Worm (Caenorhabditis elegans) whole organism, early embryonic: ENCODE measurements around the gene W08E12.9.

Experiments
- B0310.2 ChIP-seq: sonication (generic microtip); optimal IDR thresholded peaks from 2 replicates; lab custom pipeline; 2016; ENCODE audit warnings: mild to moderate bottlenecking, missing genetic modification characterization, missing compliant biosample characterization
- aly-1 ChIP-seq: sonication (generic microtip); optimal IDR thresholded peaks from 2 replicates; lab custom pipeline; 2016; ENCODE audit warnings: missing genetic modification characterization, missing compliant biosample characterization
- ama-1 ChIP-seq: fragments of 150-350 bp; optimal IDR thresholded peaks from 2 replicates; lab custom pipeline; 2014
- ceh-13 ChIP-seq: fragments of 200-800 bp; sonication (Bioruptor generic); optimal IDR thresholded peaks from 2 replicates; lab custom pipeline; 2018; ENCODE audit warnings: mild to moderate bottlenecking, missing genetic modification characterization, missing compliant biosample characterization
- ets-7 ChIP-seq: sonication (generic microtip); optimal IDR thresholded peaks from 2 replicates; lab custom pipeline; 2016; ENCODE audit warnings: missing genotype, missing genetic modification characterization, missing compliant biosample characterization
- flt-1 ChIP-seq: fragments of 200-800 bp; sonication (Bioruptor generic); IDR thresholded peaks from 2 replicates; pipeline ENCODE4 v1.3.6; 2022; ENCODE audit warnings: missing genetic modification characterization, missing compliant biosample characterization
- hmbx-1 ChIP-seq: sonication (generic microtip); optimal IDR thresholded peaks from 2 replicates; lab custom pipeline; 2016; ENCODE audit warnings: mild to moderate bottlenecking, missing genetic modification characterization, missing compliant biosample characterization
- pes-1 ChIP-seq: fragments of 200-800 bp; sonication (Bioruptor generic); IDR thresholded peaks from 2 replicates; pipeline ENCODE4 v1.3.6; 2022; ENCODE audit warnings: missing genetic modification reagents, missing genetic modification characterization, missing compliant biosample characterization
- tbx-11 ChIP-seq: fragments of 200-800 bp; sonication (Bioruptor generic); IDR thresholded peaks from 2 replicates; pipeline ENCODE4 v1.3.6; 2022; ENCODE audit warnings: missing genetic modification characterization, missing compliant biosample characterization
- tbx-37 ChIP-seq: fragments of 200-800 bp; sonication (Bioruptor generic); conservative IDR thresholded peaks from 2 replicates; pipeline ENCODE4 v1.3.6; 2022; ENCODE audit warnings: missing genetic modification reagents, missing genetic modification characterization, missing compliant biosample characterization
- tra-4 ChIP-seq: sonication (generic microtip); optimal IDR thresholded peaks from 2 replicates; lab custom pipeline; 2017; ENCODE audit warnings: missing genetic modification characterization, missing compliant biosample characterization

DNA sequence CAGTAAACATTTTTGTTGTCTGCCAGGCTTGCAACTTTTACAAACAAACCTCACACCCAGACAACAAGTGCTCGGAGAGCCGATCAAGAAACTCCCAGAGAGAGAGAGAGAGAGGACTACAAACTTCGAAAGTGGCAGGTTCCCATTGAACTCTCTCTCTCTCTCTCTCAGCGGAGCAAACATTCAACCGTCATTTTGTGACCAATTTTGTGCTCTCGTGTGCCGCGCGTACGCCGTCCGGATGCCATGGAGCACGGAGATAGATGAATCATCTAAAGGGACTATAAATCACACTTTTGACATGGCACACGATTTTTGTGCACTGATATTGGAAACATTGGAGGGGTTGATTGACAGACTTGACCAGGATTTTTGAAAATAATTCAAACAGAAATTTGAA, 1.5 kb upstream of the W08E12.9 start:
- TF ChIP-seq tra-4, result no peak
- no peak for TF ChIP-seq flt-1 (GFP tag; lab: Robert Waterston, UW)
- no peak for TF ChIP-seq pes-1
- no peak for TF ChIP-seq B0310.2
- TF ChIP-seq ama-1 (lab: Kevin White, UChicago), result no peak
- TF ChIP-seq ets-7 (tag; lab: Kevin White, UChicago), result no peak
- TF ChIP-seq hmbx-1 (tag; lab: Kevin White, UChicago), result no peak
- no peak for TF ChIP-seq tbx-37
- no peak for TF ChIP-seq ceh-13
- no peak for TF ChIP-seq aly-1 (tag; lab: Kevin White, UChicago)
- TF ChIP-seq tbx-11 (GFP tag; lab: Robert Waterston, UW), result no peak
